Fruit fly (Drosophila melanogaster) whole organism, pupa: ENCODE results near the gene grk.

ENCODE experiments used
- CG8159 ChIP-seq: fragments of 200-800 bp; sonication (Bioruptor generic); optimal IDR thresholded peaks from 3 replicates; lab custom pipeline; 2018; ENCODE audit warnings: missing biosample characterization, mild to moderate bottlenecking, missing genetic modification characterization, moderate library complexity
- EcR ChIP-seq: fragments of 200-800 bp; sonication (Bioruptor generic); optimal IDR thresholded peaks from 3 replicates; lab custom pipeline; 2019; ENCODE audit warnings: missing biosample characterization, missing genetic modification characterization, mild to moderate bottlenecking, moderate library complexity, missing genetic modification reagents
- Pif1B ChIP-seq: fragments of 200-800 bp; sonication (Bioruptor generic); optimal IDR thresholded peaks from 3 replicates; lab custom pipeline; 2016; ENCODE audit warnings: missing biosample characterization, missing genetic modification characterization
- Snoo ChIP-seq: fragments of 200-800 bp; sonication (Bioruptor generic); optimal IDR thresholded peaks from 3 replicates; lab custom pipeline; 2017; ENCODE audit warnings: missing biosample characterization, mild to moderate bottlenecking, missing genetic modification characterization, inconsistent platforms
- fd96Ca ChIP-seq: fragments of 200-800 bp; sonication (Bioruptor generic); IDR thresholded peaks from 3 replicates; pipeline ENCODE4 v1.3.6; 2022; ENCODE audit warnings: missing biosample characterization, missing genetic modification characterization

DNA sequence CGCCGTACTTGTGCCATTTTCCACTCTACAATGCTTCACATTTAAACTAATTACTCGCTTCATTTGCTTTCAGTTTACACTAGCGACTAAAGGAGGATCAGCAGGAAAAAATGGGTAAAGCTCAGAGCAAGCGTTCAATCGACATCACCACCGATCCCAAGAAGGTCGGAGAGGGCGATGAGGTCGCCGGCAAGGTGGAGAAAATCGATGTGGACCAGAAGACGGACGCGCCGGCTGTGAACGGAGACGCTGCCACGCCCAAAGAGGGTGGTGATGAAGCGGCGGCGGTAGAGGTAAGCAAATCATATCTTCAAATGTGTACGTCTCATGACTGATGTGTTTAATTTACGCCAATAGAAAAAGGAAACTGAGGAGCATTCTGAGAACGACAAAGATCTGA lies 6.6 kb downstream of the grk start:
- TF ChIP-seq EcR (GFP tag; lab: Kevin White, UChicago) (no peak), CG8159 (tag; lab: Kevin White, UChicago) (no peak), fd96Ca (GFP tag; lab: Robert Waterston, UW) (no peak), Pif1B (GFP tag; lab: Kevin White, UChicago) (no peak), Snoo (no peak)
